Worm (Caenorhabditis elegans): ENCODE measurements around the gene C17H12.2.

C17H12.2 gene

DNA sequence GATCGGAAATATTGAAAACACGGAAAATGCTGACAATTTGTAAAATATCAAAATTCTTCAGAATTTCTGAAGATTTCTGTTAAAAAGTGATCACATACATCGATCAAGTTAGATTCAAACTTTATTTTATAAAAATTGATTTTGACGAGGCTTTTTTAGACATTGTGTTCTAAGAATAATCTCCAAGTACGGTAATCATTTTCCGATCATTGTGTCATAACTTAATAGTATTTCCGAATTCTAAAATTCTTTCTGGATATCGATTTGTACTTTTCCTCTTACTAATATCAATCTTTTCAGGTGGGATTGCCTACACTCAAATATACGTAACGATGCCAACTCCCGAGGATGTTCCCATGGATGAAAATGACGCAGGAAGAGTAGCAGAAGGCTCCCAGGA is 33.3 kb downstream of the C17H12.2 start, which contains the start of gene usp-4:
Gene usp-4, plus strand, starts transcription at position 301 of the 400 bp plus-strand sequence.
- TF ChIP-seq pha-4 (tag; optimal IDR thresholded peaks at IDR 0.05) (no peak), che-1 (tag; optimal IDR thresholded peaks at IDR 0.05) (no peak), ztf-16 (tag; optimal IDR thresholded peaks at IDR 0.05) (no peak), hlh-6 (tag; optimal IDR thresholded peaks at IDR 0.05) (no peak), nfya-1 (tag; optimal IDR thresholded peaks at IDR 0.05) (no peak), dmd-4 (tag; optimal IDR thresholded peaks at IDR 0.05; ENCODE audit: borderline replicate concordance) (no peak), sox-4 (tag; optimal IDR thresholded peaks at IDR 0.05) (no peak), ceh-34 (tag; optimal IDR thresholded peaks at IDR 0.05) (no peak), C08G9.2 (tag; optimal IDR thresholded peaks at IDR 0.05) (no peak), ceh-6 (GFP tag; optimal IDR thresholded peaks at IDR 0.05) (no peak), pqm-1 (tag; optimal IDR thresholded peaks at IDR 0.05) (no peak), unc-86 (tag; optimal IDR thresholded peaks at IDR 0.05) (no peak), ceh-22 (tag; optimal IDR thresholded peaks at IDR 0.05) (no peak), K09A11.1 (tag; optimal IDR thresholded peaks at IDR 0.05; ENCODE audit: insufficient read depth) (no peak), ceh-48 (tag; optimal IDR thresholded peaks at IDR 0.05) (no peak), gmeb-2 (tag; optimal IDR thresholded peaks at IDR 0.05) (no peak), tbx-2 (tag; optimal IDR thresholded peaks at IDR 0.05) (no peak), eyg-1 (tag; optimal IDR thresholded peaks at IDR 0.05) (no peak), ttx-3 (tag; optimal IDR thresholded peaks at IDR 0.05) (no peak)

DNA sequence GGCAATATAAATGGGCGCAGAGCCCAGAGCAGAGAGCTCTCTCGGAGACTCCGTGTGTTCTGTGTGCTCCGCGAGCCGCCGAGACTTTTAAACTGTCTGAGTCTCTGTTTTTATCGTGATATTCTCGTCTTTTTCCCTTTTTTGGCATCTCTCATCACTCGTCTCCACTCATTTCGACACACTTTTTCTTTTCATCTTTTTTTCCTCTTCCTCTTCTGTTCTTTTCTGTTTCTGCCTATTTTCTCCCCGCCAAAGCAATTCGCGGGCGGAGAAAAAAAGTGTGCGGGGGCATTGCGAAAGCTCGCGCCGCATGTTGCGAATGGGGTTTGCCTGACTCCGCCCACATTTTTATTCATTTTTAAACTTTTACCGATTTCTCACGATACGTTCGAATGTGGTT is 33.9 kb downstream of the C17H12.2 start:
- TF ChIP-seq C38D4.7 (GFP tag; optimal IDR thresholded peaks at IDR 0.05), result peak; percentile 65
- peak; percentile 57 for TF ChIP-seq ceh-24 (tag; optimal IDR thresholded peaks at IDR 0.05)
- TF ChIP-seq hlh-30 (tag; optimal IDR thresholded peaks at IDR 0.05; ENCODE audit: insufficient read depth), result no peak
- no peak for TF ChIP-seq mec-3 (tag; optimal IDR thresholded peaks at IDR 0.05; ENCODE audit: borderline replicate concordance)
- TF ChIP-seq hlh-15 (tag; optimal IDR thresholded peaks at IDR 0.05), result peak; percentile 53
- peak; percentile 92 for TF ChIP-seq ceh-14 (tag; optimal IDR thresholded peaks at IDR 0.05)
- peak; percentile 90 for TF ChIP-seq hlh-6 (tag; optimal IDR thresholded peaks at IDR 0.05)
- peak; percentile 82 for TF ChIP-seq hlh-8 (tag; optimal IDR thresholded peaks at IDR 0.05)
- peak; percentile 71 for TF ChIP-seq fax-1 (tag; optimal IDR thresholded peaks at IDR 0.05)
- TF ChIP-seq pat-9 (tag; optimal IDR thresholded peaks at IDR 0.05), result peak; percentile 73
- no peak for TF ChIP-seq pha-4 (tag; optimal IDR thresholded peaks at IDR 0.05)
- peak; percentile 69 for TF ChIP-seq gmeb-2 (tag; optimal IDR thresholded peaks at IDR 0.05)
- TF ChIP-seq ahr-1 (tag; optimal IDR thresholded peaks at IDR 0.05), result peak; percentile 17
- TF ChIP-seq unc-42 (tag; optimal IDR thresholded peaks at IDR 0.05), result peak; percentile 79
- TF ChIP-seq fkh-6 (tag; optimal IDR thresholded peaks at IDR 0.05), result peak; percentile 81
- no peak for TF ChIP-seq ceh-9 (tag; optimal IDR thresholded peaks at IDR 0.05)
- TF ChIP-seq dmd-4 (tag; optimal IDR thresholded peaks at IDR 0.05; ENCODE audit: borderline replicate concordance), result peak; percentile 84
- TF ChIP-seq C08G9.2 (tag; optimal IDR thresholded peaks at IDR 0.05), result peak; percentile 62
- no peak for TF ChIP-seq unc-55 (GFP tag; optimal IDR thresholded peaks at IDR 0.05)
- TF ChIP-seq ttx-3 (tag; optimal IDR thresholded peaks at IDR 0.05), result peak; percentile 73
- TF ChIP-seq madf-2 (tag; optimal IDR thresholded peaks at IDR 0.05), result peak; percentile 78
- peak; percentile 92 for TF ChIP-seq ceh-18 (tag; optimal IDR thresholded peaks at IDR 0.05)
- peak; percentile 71 for TF ChIP-seq T23F11.4 (GFP tag; optimal IDR thresholded peaks at IDR 0.05)
- TF ChIP-seq pros-1 (tag; optimal IDR thresholded peaks at IDR 0.05), result peak; percentile 41
- peak; percentile 75 for TF ChIP-seq rnt-1 (tag; optimal IDR thresholded peaks at IDR 0.05)
- peak; percentile 44 for TF ChIP-seq tbx-7 (tag; optimal IDR thresholded peaks at IDR 0.05)
- peak; percentile 32 for TF ChIP-seq pag-3 (tag; optimal IDR thresholded peaks at IDR 0.05; ENCODE audit: borderline replicate concordance)
- peak; percentile 54 for TF ChIP-seq npax-4 (tag; optimal IDR thresholded peaks at IDR 0.05)
- TF ChIP-seq ceh-31 (tag; optimal IDR thresholded peaks at IDR 0.05), result peak; percentile 92
- TF ChIP-seq lin-11 (tag; optimal IDR thresholded peaks at IDR 0.05), result peak; percentile 75
- TF ChIP-seq F13H6.1 (tag; optimal IDR thresholded peaks at IDR 0.05), result peak; percentile 86
- TF ChIP-seq dve-1 (tag; optimal IDR thresholded peaks at IDR 0.05), result peak; percentile 73
- TF ChIP-seq K09A11.1 (tag; optimal IDR thresholded peaks at IDR 0.05; ENCODE audit: insufficient read depth), result peak; percentile 83
- peak; percentile 85 for TF ChIP-seq sox-4 (tag; optimal IDR thresholded peaks at IDR 0.05)
- no peak for TF ChIP-seq ama-1 (optimal IDR thresholded peaks at IDR 0.05)
- no peak for TF ChIP-seq nhr-11 (tag; optimal IDR thresholded peaks at IDR 0.05)
- TF ChIP-seq odd-2 (tag; optimal IDR thresholded peaks at IDR 0.05), result peak; percentile 66
- peak; percentile 86 for TF ChIP-seq ceh-34 (tag; optimal IDR thresholded peaks at IDR 0.05)
- TF ChIP-seq tbx-2 (tag; optimal IDR thresholded peaks at IDR 0.05), result peak; percentile 95
- peak; percentile 80 for TF ChIP-seq pqm-1 (tag; optimal IDR thresholded peaks at IDR 0.05)
- TF ChIP-seq elt-4 (tag; optimal IDR thresholded peaks at IDR 0.05), result no peak
- peak; percentile 89 for TF ChIP-seq nfya-1 (tag; optimal IDR thresholded peaks at IDR 0.05)
- TF ChIP-seq che-1 (tag; optimal IDR thresholded peaks at IDR 0.05), result peak; percentile 79
